Worm (Caenorhabditis elegans) whole organism, L4 larva: ENCODE measurements around the gene nep-13.

Experiments
- ceh-44 ChIP-seq: fragments of 200-800 bp; sonication (Bioruptor generic); IDR thresholded peaks from 2 replicates; pipeline ENCODE4 v1.3.6; 2022; ENCODE audit warnings: missing genetic modification reagents, missing genetic modification characterization, missing compliant biosample characterization
- ceh-82 ChIP-seq: sonication (generic microtip); optimal IDR thresholded peaks from 2 replicates; lab custom pipeline; 2017; ENCODE audit warnings: missing biosample characterization, missing genetic modification characterization
- dmd-8 ChIP-seq: fragments of 200-800 bp; sonication (Bioruptor generic); IDR thresholded peaks from 2 replicates; pipeline ENCODE4 v1.3.6; 2022; ENCODE audit warnings: missing genetic modification characterization, missing compliant biosample characterization
- dve-1 ChIP-seq: sonication (generic microtip); optimal IDR thresholded peaks from 2 replicates; lab custom pipeline; 2017; ENCODE audit warnings: antibody characterized with exemption, mild to moderate bottlenecking, missing genetic modification characterization, missing compliant biosample characterization; ENCODE audit not compliant: insufficient read depth
- fkh-10 ChIP-seq: fragments of 150-350 bp; optimal IDR thresholded peaks from 2 replicates; lab custom pipeline; 2014; ENCODE audit warnings: missing biosample characterization, missing genetic modification reagents, missing genetic modification characterization
- jun-1 ChIP-seq: fragments of 150-350 bp; optimal IDR thresholded peaks from 2 replicates; lab custom pipeline; 2014; ENCODE audit warnings: missing biosample characterization, missing genetic modification reagents, missing genetic modification characterization
- lir-3 ChIP-seq: sonication (generic microtip); optimal IDR thresholded peaks from 2 replicates; lab custom pipeline; 2016; ENCODE audit warnings: mild to moderate bottlenecking, missing genetic modification characterization, missing compliant biosample characterization
- lsy-2 ChIP-seq, 2 experiments: fragments of 150-350 bp in 1 of 2; sonication (generic microtip) in 1 of 2; optimal IDR thresholded peaks; 2 replicates each; lab custom pipeline; 2014 to 2017; ENCODE audit warnings: missing biosample characterization in 2 of 2, missing genetic modification characterization in 2 of 2
- mdl-1 ChIP-seq, 2 experiments: fragments of 150-350 bp in 1 of 2; sonication (generic microtip) in 1 of 2; optimal IDR thresholded peaks; 2 replicates each; lab custom pipeline; 2014 to 2017; ENCODE audit warnings: missing biosample characterization in 2 of 2, missing genetic modification characterization in 2 of 2
- snpc-4 ChIP-seq: fragments of 150-350 bp; optimal IDR thresholded peaks from 2 replicates; lab custom pipeline; 2014; ENCODE audit warnings: missing biosample characterization, missing genetic modification characterization
- vab-7 ChIP-seq: fragments of 200-800 bp; sonication (Bioruptor generic); IDR thresholded peaks from 2 replicates; pipeline ENCODE4 v1.3.6; 2022; ENCODE audit warnings: missing genetic modification reagents, missing genetic modification characterization, missing compliant biosample characterization
- ztf-11 ChIP-seq: fragments of 150-350 bp; optimal IDR thresholded peaks from 2 replicates; lab custom pipeline; 2014; ENCODE audit warnings: missing biosample characterization, missing genetic modification characterization

DNA sequence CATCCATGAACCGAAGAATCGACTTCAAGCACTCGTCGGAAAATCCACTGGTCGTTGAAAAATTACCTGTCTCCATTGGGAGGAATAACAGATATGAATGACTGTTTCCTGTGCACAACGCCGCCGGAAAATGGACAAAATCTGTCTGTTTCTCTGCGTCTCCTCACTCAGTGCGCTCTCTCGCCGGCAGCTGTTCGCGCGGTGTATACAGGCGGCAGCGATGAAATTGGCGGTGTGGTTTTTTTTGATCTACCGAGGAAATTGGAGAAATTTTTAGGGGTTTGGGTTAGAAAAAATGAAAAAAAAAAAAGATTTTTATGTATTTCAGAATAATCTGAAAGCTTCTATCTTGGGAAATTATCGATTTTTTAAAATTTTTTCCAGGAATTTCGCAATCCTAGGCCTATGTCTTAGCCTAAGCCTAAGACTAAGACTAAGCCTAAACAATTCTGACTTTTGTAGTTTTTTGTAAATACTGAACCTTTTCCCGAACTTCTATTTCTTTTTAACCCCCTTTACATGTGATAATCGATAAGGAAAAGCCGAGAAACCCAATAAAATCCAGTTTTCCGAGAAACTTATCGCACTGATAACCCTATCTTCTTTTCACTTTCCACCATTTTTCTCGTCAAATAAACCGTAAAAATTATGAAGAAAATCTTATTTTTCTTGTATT lies 34.3 kb upstream of the nep-13 start, which contains the start of the genes fbxc-50 and C17F4.2:
- TF ChIP-seq dmd-8 (GFP tag; lab: Robert Waterston, UW) (no peak), ztf-11 (no peak), lsy-2 (tag; optimal IDR thresholded peaks at IDR 0.05; lab: Kevin White, UChicago) (no peak), lir-3 (tag; lab: Kevin White, UChicago) (no peak), dve-1 (tag; lab: Kevin White, UChicago) (no peak), mdl-1 (tag; optimal IDR thresholded peaks at IDR 0.05; lab: Kevin White, UChicago) (no peak), vab-7 (GFP tag; lab: Robert Waterston, UW) (no peak), ceh-82 (tag; lab: Kevin White, UChicago) (no peak), jun-1 (tag; lab: Kevin White, UChicago) (no peak), ceh-44 (GFP tag; lab: Robert Waterston, UW) (no peak), fkh-10 (no peak), snpc-4 (tag; lab: Kevin White, UChicago) (no peak)
